Worm (Caenorhabditis elegans) whole organism, young adult: Measurements from ENCODE around the gene C31B8.1.

ENCODE experiments used
- C17E4.6 ChIP-seq: fragments of 200-800 bp; sonication (Bioruptor generic); IDR thresholded peaks from 2 replicates; pipeline ENCODE4 v1.3.6; 2022; ENCODE audit warnings: missing genetic modification reagents, missing genetic modification characterization, missing compliant biosample characterization
- aptf-3 ChIP-seq: fragments of 200-800 bp; sonication (Bioruptor generic); IDR thresholded peaks from 2 replicates; pipeline ENCODE4 v1.3.6; 2022; ENCODE audit warnings: missing genetic modification characterization, missing compliant biosample characterization
- him-1 ChIP-seq: sonication (generic microtip); optimal IDR thresholded peaks from 2 replicates; lab custom pipeline; 2016; ENCODE audit warnings: missing genotype, missing genetic modification reagents, missing genetic modification characterization, missing compliant biosample characterization
- nfya-1 ChIP-seq: sonication (generic microtip); optimal IDR thresholded peaks from 2 replicates; lab custom pipeline; 2017; ENCODE audit warnings: antibody characterized with exemption, missing compliant biosample characterization, missing genetic modification characterization, borderline replicate concordance; ENCODE audit not compliant: insufficient read depth
- nhr-179 ChIP-seq: sonication (generic microtip); optimal IDR thresholded peaks from 2 replicates; lab custom pipeline; 2016; ENCODE audit warnings: mild to moderate bottlenecking, missing genetic modification characterization, missing compliant biosample characterization
- rec-8 ChIP-seq, 2 experiments: sonication (generic microtip); optimal IDR thresholded peaks; 2 replicates each; lab custom pipeline; 2016; ENCODE audit warnings: mild to moderate bottlenecking in 2 of 2, missing genetic modification characterization in 2 of 2, missing genetic modification reagents in 2 of 2, missing genotype in 2 of 2, missing biosample characterization in 1 of 2, missing compliant biosample characterization in 1 of 2, moderate library complexity in 1 of 2
- snpc-4 ChIP-seq, 5 experiments: fragments of 150-350 bp in 1 of 5; sonication (generic microtip) in 4 of 5; optimal IDR thresholded peaks; 2 replicates each; lab custom pipeline; 2014 to 2018; ENCODE audit warnings: missing genetic modification characterization in 5 of 5, missing biosample characterization in 3 of 5, antibody characterized with exemption in 2 of 5, mild to moderate bottlenecking in 2 of 5, missing compliant biosample characterization in 2 of 5, missing genotype in 2 of 5, moderate library complexity in 2 of 5, missing genetic modification reagents in 1 of 5

DNA sequence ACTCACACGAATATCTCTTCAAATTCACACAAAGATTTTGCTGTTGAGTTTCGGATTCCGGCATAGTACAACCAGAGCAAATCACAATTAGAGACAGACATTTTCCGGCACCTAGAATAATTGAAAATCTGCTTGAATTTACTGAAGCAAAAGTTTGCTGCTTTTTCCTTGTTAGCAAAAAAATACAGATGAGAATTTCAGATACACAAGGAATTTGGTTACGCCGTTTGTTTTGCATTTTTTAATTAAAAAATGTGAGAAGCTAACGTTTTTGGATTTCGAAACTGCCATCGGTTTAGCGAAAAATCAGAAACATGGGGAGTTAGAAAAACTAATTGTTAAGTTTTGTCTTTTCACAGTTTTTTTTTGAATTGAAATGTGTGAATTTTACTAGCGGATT lies 48.6 kb downstream of the C31B8.1 start, which contains the start of gene srw-118:
- TF ChIP-seq nhr-179 (tag; lab: Kevin White, UChicago), result no peak
- TF ChIP-seq rec-8 (tag; optimal IDR thresholded peaks at IDR 0.05; lab: Kevin White, UChicago), result no peak
- no peak for TF ChIP-seq snpc-4 (GFP tag; optimal IDR thresholded peaks at IDR 0.05; lab: Kevin White, UChicago)
- TF ChIP-seq snpc-4 (tag; optimal IDR thresholded peaks at IDR 0.05; lab: Kevin White, UChicago), result no peak
- no peak for TF ChIP-seq aptf-3 (GFP tag; lab: Robert Waterston, UW)
- no peak for TF ChIP-seq him-1 (tag; lab: Kevin White, UChicago)
- no peak for TF ChIP-seq nfya-1
- no peak for TF ChIP-seq C17E4.6 (GFP tag; lab: Robert Waterston, UW)
